Worm (Caenorhabditis elegans) whole organism, young adult: ENCODE measurements around the gene tin-9.1.

ENCODE experiments used
- B0261.1 ChIP-seq: sonication (generic microtip); optimal IDR thresholded peaks from 2 replicates; lab custom pipeline; 2016; ENCODE audit warnings: mild to moderate bottlenecking, missing genetic modification characterization, moderate library complexity, missing compliant biosample characterization
- B0336.3 ChIP-seq: fragments of 200-800 bp; sonication (Bioruptor generic); IDR thresholded peaks from 2 replicates; pipeline ENCODE4 v1.3.6; 2022; ENCODE audit warnings: missing genetic modification characterization, missing compliant biosample characterization
- C06A6.2 ChIP-seq: fragments of 200-800 bp; sonication (Bioruptor generic); conservative IDR thresholded peaks from 2 replicates; pipeline ENCODE4 v1.3.6; 2022; ENCODE audit warnings: missing genetic modification characterization, missing compliant biosample characterization
- C17E4.6 ChIP-seq: fragments of 200-800 bp; sonication (Bioruptor generic); IDR thresholded peaks from 2 replicates; pipeline ENCODE4 v1.3.6; 2022; ENCODE audit warnings: missing genetic modification reagents, missing genetic modification characterization, missing compliant biosample characterization
- D2030.7 ChIP-seq: fragments of 200-800 bp; sonication (Bioruptor generic); IDR thresholded peaks from 2 replicates; pipeline ENCODE4 v1.3.6; 2022; ENCODE audit warnings: missing genetic modification reagents, missing genetic modification characterization, missing compliant biosample characterization
- F10E7.11 ChIP-seq: sonication (generic microtip); optimal IDR thresholded peaks from 2 replicates; lab custom pipeline; 2017; ENCODE audit warnings: mild to moderate bottlenecking, missing genetic modification characterization, moderate library complexity, missing compliant biosample characterization
- F23B12.7 ChIP-seq: sonication (generic microtip); optimal IDR thresholded peaks from 2 replicates; lab custom pipeline; 2017; ENCODE audit warnings: missing genetic modification characterization, mild to moderate bottlenecking, missing compliant biosample characterization, antibody characterized with exemption, moderate library complexity; ENCODE audit not compliant: insufficient read depth
- F49E8.2 ChIP-seq: sonication (generic microtip); optimal IDR thresholded peaks from 3 replicates; lab custom pipeline; 2017; ENCODE audit warnings: missing genetic modification characterization, mild to moderate bottlenecking, missing compliant biosample characterization, antibody characterized with exemption, moderate library complexity; ENCODE audit not compliant: insufficient read depth
- F52B5.7 ChIP-seq: sonication (generic microtip); optimal IDR thresholded peaks from 2 replicates; lab custom pipeline; 2016; ENCODE audit warnings: mild to moderate bottlenecking, missing genetic modification characterization, missing compliant biosample characterization
- F55B11.4 ChIP-seq: sonication (generic microtip); optimal IDR thresholded peaks from 2 replicates; lab custom pipeline; 2016; ENCODE audit warnings: missing compliant biosample characterization, missing genetic modification characterization, borderline replicate concordance; ENCODE audit not compliant: insufficient read depth
- F57A8.1 ChIP-seq: fragments of 200-800 bp; sonication (Bioruptor generic); optimal IDR thresholded peaks from 2 replicates; lab custom pipeline; 2018; ENCODE audit warnings: mild to moderate bottlenecking, missing genetic modification characterization, moderate library complexity, missing compliant biosample characterization
- T07F8.4 ChIP-seq: sonication (generic microtip); optimal IDR thresholded peaks from 2 replicates; lab custom pipeline; 2016; ENCODE audit warnings: mild to moderate bottlenecking, missing genetic modification characterization, moderate library complexity, missing compliant biosample characterization
- Y53F4B.3 ChIP-seq: fragments of 200-800 bp; sonication (Bioruptor generic); IDR thresholded peaks from 2 replicates; pipeline ENCODE4 v1.3.6; 2022; ENCODE audit warnings: missing genetic modification reagents, missing genetic modification characterization, missing compliant biosample characterization
- Y56A3A.18 ChIP-seq: fragments of 200-800 bp; sonication (Bioruptor generic); IDR thresholded peaks from 2 replicates; pipeline ENCODE4 v1.3.6; 2022; ENCODE audit warnings: missing genetic modification reagents, missing genetic modification characterization, missing compliant biosample characterization
- ama-1 ChIP-seq, 3 experiments: fragments of 150-350 bp in 1 of 3; sonication (generic microtip) in 2 of 3; optimal IDR thresholded peaks; 2 replicates each; lab custom pipeline; 2014 to 2018; ENCODE audit warnings: missing biosample characterization in 2 of 3, missing genetic modification characterization in 2 of 3, missing genetic modification reagents in 2 of 3
- athp-1 ChIP-seq: sonication (generic microtip); optimal IDR thresholded peaks from 2 replicates; lab custom pipeline; 2017; ENCODE audit warnings: mild to moderate bottlenecking, missing genetic modification characterization, missing compliant biosample characterization
- bed-1 ChIP-seq: fragments of 200-800 bp; sonication (Bioruptor generic); IDR thresholded peaks from 2 replicates; pipeline ENCODE4 v1.3.6; 2022; ENCODE audit warnings: missing genetic modification reagents, missing genetic modification characterization, missing compliant biosample characterization
- cebp-1 ChIP-seq, 2 experiments: fragments of 200-800 bp in 1 of 2; sonication (Bioruptor generic) in 1 of 2; sonication (generic microtip) in 1 of 2; IDR thresholded peaks in 1 of 2; optimal IDR thresholded peaks in 1 of 2; 2 replicates each; pipeline versions ENCODE4 v1.3.6 to Lab custom; 2017 to 2022; ENCODE audit warnings: missing compliant biosample characterization in 2 of 2, missing genetic modification characterization in 2 of 2, mild to moderate bottlenecking in 1 of 2, missing genetic modification reagents in 1 of 2, moderate library complexity in 1 of 2
- cebp-2 ChIP-seq: fragments of 200-800 bp; sonication (Bioruptor generic); IDR thresholded peaks from 2 replicates; pipeline ENCODE4 v1.3.6; 2022; ENCODE audit warnings: missing genetic modification characterization, missing compliant biosample characterization
- ceh-58 ChIP-seq: fragments of 200-800 bp; sonication (Bioruptor generic); IDR thresholded peaks from 2 replicates; pipeline ENCODE4 v1.3.6; 2022; ENCODE audit warnings: missing genetic modification characterization, missing compliant biosample characterization
- ceh-79 ChIP-seq: sonication (generic microtip); optimal IDR thresholded peaks from 2 replicates; lab custom pipeline; 2017; ENCODE audit warnings: mild to moderate bottlenecking, missing genetic modification characterization, missing compliant biosample characterization
- chd-7 ChIP-seq: sonication (generic microtip); optimal IDR thresholded peaks from 2 replicates; lab custom pipeline; 2016; ENCODE audit warnings: mild to moderate bottlenecking, missing genetic modification characterization, moderate library complexity, missing compliant biosample characterization
- dpl-1 ChIP-seq: fragments of 150-350 bp; optimal IDR thresholded peaks from 2 replicates; lab custom pipeline; 2014; ENCODE audit warnings: missing biosample characterization, missing genetic modification reagents, missing genetic modification characterization
- egl-18 ChIP-seq: fragments of 200-800 bp; sonication (Bioruptor generic); IDR thresholded peaks from 2 replicates; pipeline ENCODE4 v1.3.6; 2022; ENCODE audit warnings: missing genetic modification reagents, missing genetic modification characterization, missing compliant biosample characterization
- egl-44 ChIP-seq: fragments of 200-800 bp; sonication (Bioruptor generic); IDR thresholded peaks from 2 replicates; pipeline ENCODE4 v1.3.6; 2022; ENCODE audit warnings: missing genetic modification reagents, missing genetic modification characterization, missing compliant biosample characterization
- ekl-4 ChIP-seq: fragments of 200-800 bp; sonication (Bioruptor generic); IDR thresholded peaks from 2 replicates; pipeline ENCODE4 v1.3.6; 2022; ENCODE audit warnings: missing genetic modification reagents, missing genetic modification characterization, missing compliant biosample characterization
- gei-17 ChIP-seq: fragments of 200-800 bp; sonication (Bioruptor generic); optimal IDR thresholded peaks from 2 replicates; lab custom pipeline; 2018; ENCODE audit warnings: mild to moderate bottlenecking, missing genetic modification characterization, missing compliant biosample characterization
- hlh-26 ChIP-seq: fragments of 200-800 bp; sonication (Bioruptor generic); conservative IDR thresholded peaks from 2 replicates; pipeline ENCODE4 v1.3.6; 2022; ENCODE audit warnings: missing genetic modification reagents, missing genetic modification characterization, missing compliant biosample characterization
- hmg-20 ChIP-seq: fragments of 200-800 bp; sonication (Bioruptor generic); IDR thresholded peaks from 2 replicates; pipeline ENCODE4 v1.3.6; 2022; ENCODE audit warnings: missing genetic modification reagents, missing genetic modification characterization, missing compliant biosample characterization
- hrde-1 ChIP-seq: sonication (generic microtip); optimal IDR thresholded peaks from 2 replicates; lab custom pipeline; 2016; ENCODE audit warnings: missing genetic modification characterization, mild to moderate bottlenecking, missing compliant biosample characterization, moderate library complexity, missing genotype, missing genetic modification reagents, borderline replicate concordance
- let-526 ChIP-seq: fragments of 200-800 bp; sonication (Bioruptor generic); IDR thresholded peaks from 2 replicates; pipeline ENCODE4 v1.3.6; 2022; ENCODE audit warnings: missing genetic modification reagents, missing genetic modification characterization, missing compliant biosample characterization
- lin-26 ChIP-seq: fragments of 200-800 bp; sonication (Bioruptor generic); IDR thresholded peaks from 2 replicates; pipeline ENCODE4 v1.3.6; 2022; ENCODE audit warnings: missing genetic modification reagents, missing genetic modification characterization, missing compliant biosample characterization
- lin-35 ChIP-seq, 3 experiments: fragments of 150-350 bp in 2 of 3; sonication (generic microtip) in 1 of 3; optimal IDR thresholded peaks; 2 replicates each; lab custom pipeline; 2014 to 2018; ENCODE audit warnings: missing biosample characterization in 3 of 3, missing genetic modification characterization in 3 of 3, missing genetic modification reagents in 3 of 3
- lin-40 ChIP-seq: sonication (generic microtip); optimal IDR thresholded peaks from 2 replicates; lab custom pipeline; 2016; ENCODE audit warnings: missing genetic modification characterization, mild to moderate bottlenecking, missing compliant biosample characterization, missing genotype, missing genetic modification reagents
- madf-3 ChIP-seq: fragments of 200-800 bp; sonication (Bioruptor generic); IDR thresholded peaks from 2 replicates; pipeline ENCODE4 v1.3.6; 2022; ENCODE audit warnings: missing genetic modification reagents, missing genetic modification characterization, missing compliant biosample characterization
- madf-8 ChIP-seq: fragments of 200-800 bp; sonication (Bioruptor generic); conservative IDR thresholded peaks from 2 replicates; pipeline ENCODE4 v1.3.6; 2022; ENCODE audit warnings: missing genetic modification reagents, missing genetic modification characterization, missing compliant biosample characterization
- nfya-2 ChIP-seq: fragments of 200-800 bp; sonication (Bioruptor generic); IDR thresholded peaks from 2 replicates; pipeline ENCODE4 v1.3.6; 2022; ENCODE audit warnings: missing genetic modification reagents, missing genetic modification characterization, missing compliant biosample characterization
- nhr-179 ChIP-seq: sonication (generic microtip); optimal IDR thresholded peaks from 2 replicates; lab custom pipeline; 2016; ENCODE audit warnings: mild to moderate bottlenecking, missing genetic modification characterization, missing compliant biosample characterization
- nhr-90 ChIP-seq: sonication (generic microtip); optimal IDR thresholded peaks from 2 replicates; lab custom pipeline; 2016; ENCODE audit warnings: missing genotype, mild to moderate bottlenecking, missing genetic modification characterization, missing compliant biosample characterization
- snpc-3.4 ChIP-seq: sonication (generic microtip); optimal IDR thresholded peaks from 2 replicates; lab custom pipeline; 2017; ENCODE audit warnings: missing genetic modification characterization, mild to moderate bottlenecking, missing compliant biosample characterization, antibody characterized with exemption, moderate library complexity, missing genotype, missing genetic modification reagents
- tbp1 ChIP-seq: fragments of 200-800 bp; sonication (Bioruptor generic); optimal IDR thresholded peaks from 2 replicates; lab custom pipeline; 2018; ENCODE audit warnings: mild to moderate bottlenecking, missing genetic modification characterization, missing compliant biosample characterization
- tlf-1 ChIP-seq: fragments of 200-800 bp; sonication (Bioruptor generic); optimal IDR thresholded peaks from 2 replicates; lab custom pipeline; 2018; ENCODE audit warnings: mild to moderate bottlenecking, missing genetic modification characterization, missing compliant biosample characterization
- unc-130 ChIP-seq: sonication (generic microtip); optimal IDR thresholded peaks from 2 replicates; lab custom pipeline; 2016; ENCODE audit warnings: missing genetic modification reagents, missing genetic modification characterization, missing compliant biosample characterization
- zfh-2 ChIP-seq: fragments of 200-800 bp; sonication (Bioruptor generic); conservative IDR thresholded peaks from 2 replicates; pipeline ENCODE4 v1.3.6; 2022; ENCODE audit warnings: missing genetic modification reagents, missing genetic modification characterization, missing compliant biosample characterization
- zim-3 ChIP-seq: sonication (generic microtip); optimal IDR thresholded peaks from 2 replicates; lab custom pipeline; 2017; ENCODE audit warnings: mild to moderate bottlenecking, missing genetic modification characterization, moderate library complexity, missing compliant biosample characterization
- ztf-22 ChIP-seq: fragments of 200-800 bp; sonication (Bioruptor generic); optimal IDR thresholded peaks from 2 replicates; lab custom pipeline; 2018; ENCODE audit warnings: mild to moderate bottlenecking, missing genetic modification characterization, moderate library complexity, missing compliant biosample characterization
- ztf-6 ChIP-seq: fragments of 200-800 bp; sonication (Bioruptor generic); IDR thresholded peaks from 2 replicates; pipeline ENCODE4 v1.3.6; 2022; ENCODE audit warnings: missing genetic modification reagents, missing genetic modification characterization, missing compliant biosample characterization

tin-9.1 gene

ce11 chrIV:7043430-7043829 is 972 bp downstream of the tin-9.1 start:
- TF ChIP-seq cebp-1 (GFP tag; IDR thresholded peaks at IDR 0.05; lab: Robert Waterston, UW), result no peak
- peak; percentile 55 for TF ChIP-seq cebp-1 (tag; optimal IDR thresholded peaks at IDR 0.05; lab: Kevin White, UChicago)
- no peak for TF ChIP-seq F57A8.1 (GFP tag; lab: Kevin White, UChicago)
- TF ChIP-seq ceh-79 (tag; lab: Kevin White, UChicago), result no peak
- peak; percentile 28 for TF ChIP-seq F52B5.7 (tag; lab: Kevin White, UChicago)
- peak; percentile 85 for TF ChIP-seq snpc-3.4 (tag; lab: Kevin White, UChicago)
- peak; percentile 96 for TF ChIP-seq hrde-1
- TF ChIP-seq zim-3, result no peak
- TF ChIP-seq nfya-2 (GFP tag; lab: Robert Waterston, UW), result 0 out of 2 replicates have a peak, but pooled peaks have one; percentile 85
- 0 out of 2 replicates have a peak, but pooled peaks have one; percentile 57 for TF ChIP-seq egl-18 (GFP tag; lab: Robert Waterston, UW)
- TF ChIP-seq F55B11.4 (tag; lab: Kevin White, UChicago), result no peak
- TF ChIP-seq athp-1 (tag; lab: Kevin White, UChicago), result peak; percentile 55
- TF ChIP-seq lin-35 (GFP tag; optimal IDR thresholded peaks at IDR 0.05; lab: Kevin White, UChicago), result peak in 1 of 3 experiments; percentile 4
- no peak for TF ChIP-seq ztf-22 (GFP tag; lab: Kevin White, UChicago)
- peak; percentile 79; the same call in 1 of the 2 replicates for TF ChIP-seq ceh-58 (GFP tag; lab: Robert Waterston, UW)
- no peak for TF ChIP-seq zfh-2 (GFP tag; lab: Robert Waterston, UW)
- TF ChIP-seq tlf-1, result peak; percentile 42
- TF ChIP-seq cebp-2, result 0 out of 2 replicates have a peak, but pooled peaks have one; percentile 70
- TF ChIP-seq bed-1 (GFP tag; lab: Robert Waterston, UW), result 0 out of 2 replicates have a peak, but pooled peaks have one; percentile 72
- TF ChIP-seq dpl-1 (GFP tag; lab: Kevin White, UChicago), result no peak
- TF ChIP-seq lin-26 (GFP tag; lab: Robert Waterston, UW), result peak; percentile 47; the same call in 1 of the 2 replicates
- peak; percentile 38 for TF ChIP-seq madf-8 (GFP tag; lab: Robert Waterston, UW)
- peak; percentile 87 for TF ChIP-seq F49E8.2 (tag; lab: Kevin White, UChicago)
- TF ChIP-seq let-526, result no peak
- TF ChIP-seq D2030.7 (GFP tag; lab: Robert Waterston, UW), result peak; percentile 60
- peak; percentile 6 for TF ChIP-seq B0261.1 (tag; lab: Kevin White, UChicago)
- TF ChIP-seq F23B12.7, result no peak
- peak; percentile 92 for TF ChIP-seq unc-130 (GFP tag; lab: Kevin White, UChicago)
- no peak for TF ChIP-seq Y53F4B.3 (GFP tag; lab: Robert Waterston, UW)
- peak; percentile 57; the same call in 1 of the 2 replicates for TF ChIP-seq C17E4.6 (GFP tag; lab: Robert Waterston, UW)
- TF ChIP-seq nhr-90 (tag; lab: Kevin White, UChicago), result no peak
- peak; percentile 63 for TF ChIP-seq Y56A3A.18 (GFP tag; lab: Robert Waterston, UW)
- TF ChIP-seq C06A6.2 (GFP tag; lab: Robert Waterston, UW), result no peak
- TF ChIP-seq ztf-6 (GFP tag; lab: Robert Waterston, UW), result no peak
- TF ChIP-seq egl-44 (GFP tag; lab: Robert Waterston, UW), result no peak
- peak; percentile 93 for TF ChIP-seq B0336.3
- no peak for TF ChIP-seq gei-17
- peak; percentile 72 for TF ChIP-seq F10E7.11 (tag; lab: Kevin White, UChicago)
- peak; percentile 35 for TF ChIP-seq tbp1
- TF ChIP-seq chd-7, result peak; percentile 72
- peak; percentile 69; the same call in 1 of the 2 replicates for TF ChIP-seq madf-3 (GFP tag; lab: Robert Waterston, UW)
- TF ChIP-seq nhr-179 (tag; lab: Kevin White, UChicago), result no peak
- no peak for TF ChIP-seq lin-40 (tag; lab: Kevin White, UChicago)
- no peak for TF ChIP-seq hlh-26 (GFP tag; lab: Robert Waterston, UW)
- TF ChIP-seq ekl-4 (GFP tag; lab: Robert Waterston, UW), result peak; percentile 91
- no peak for TF ChIP-seq ama-1 (optimal IDR thresholded peaks at IDR 0.05; lab: Kevin White, UChicago)
- TF ChIP-seq ama-1 (GFP tag; optimal IDR thresholded peaks at IDR 0.05; lab: Kevin White, UChicago), result peak; percentile 39 to 80
- TF ChIP-seq hmg-20, result 0 out of 2 replicates have a peak, but pooled peaks have one; percentile 17
- TF ChIP-seq T07F8.4 (tag; lab: Kevin White, UChicago), result no peak
